Fruit fly (Drosophila melanogaster): ENCODE measurements around the gene CG34376.

CG34376 gene

DNA sequence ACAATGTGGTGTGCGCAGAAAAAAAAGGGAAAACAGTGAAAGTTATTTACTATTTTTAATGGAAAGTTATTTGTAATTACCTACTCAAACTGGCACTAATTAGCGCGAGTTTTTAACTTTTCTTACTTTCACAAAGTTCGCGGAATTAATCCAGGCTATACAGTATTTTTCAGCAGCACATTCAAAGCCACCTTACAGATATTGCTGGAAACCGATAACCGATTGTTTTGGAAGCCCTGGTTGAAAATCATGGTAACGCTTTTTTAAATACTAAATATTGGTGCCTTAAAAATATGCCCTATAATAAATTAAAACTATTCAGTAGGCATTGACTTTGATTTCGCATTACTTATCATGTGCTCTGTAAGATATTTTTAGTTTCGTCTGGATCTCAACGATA, 44.9 kb downstream of the CG34376 start, which contains the start of gene tHMG2:
Gene tHMG2, plus strand, starts transcription at position 187 of the 400 bp plus-strand sequence.
- no peak for TF ChIP-seq CG10543 (GFP tag; optimal IDR thresholded peaks at IDR 0.05)
- no peak for TF ChIP-seq bcd (GFP tag; optimal IDR thresholded peaks at IDR 0.05)
- TF ChIP-seq CG1603 (tag; optimal IDR thresholded peaks at IDR 0.05): peak; percentile 15
- 0 out of 3 replicates have a peak, but pooled peaks have one; percentile 47 for TF ChIP-seq CG16813 (GFP tag; IDR thresholded peaks at IDR 0.05; ENCODE audit: partially characterized antibody)
- TF ChIP-seq hb (GFP tag; IDR thresholded peaks at IDR 0.05; ENCODE audit: partially characterized antibody): no peak
- TF ChIP-seq croc (GFP tag; conservative IDR thresholded peaks at IDR 0.05): no peak
- peak; percentile 40; the same call in 1 of the 2 replicates for TF ChIP-seq CG13287 (GFP tag; IDR thresholded peaks at IDR 0.05; ENCODE audit: partially characterized antibody)
- no peak for TF ChIP-seq toy (GFP tag; IDR thresholded peaks at IDR 0.05)
- no peak for TF ChIP-seq CG8478 (optimal IDR thresholded peaks at IDR 0.05)
- no peak for TF ChIP-seq abd-A (tag; optimal IDR thresholded peaks at IDR 0.05)
- no peak for TF ChIP-seq fu2 (GFP tag; optimal IDR thresholded peaks at IDR 0.05)
- no peak for TF ChIP-seq Dip3 (GFP tag; optimal IDR thresholded peaks at IDR 0.05)
- peak; percentile 41 for TF ChIP-seq sens (GFP tag)
- TF ChIP-seq pzg (GFP tag; optimal IDR thresholded peaks at IDR 0.05): peak; percentile 40
- 0 out of 2 replicates have a peak, but pooled peaks have one; percentile 26 for TF ChIP-seq hbn (GFP tag; IDR thresholded peaks at IDR 0.05; ENCODE audit: partially characterized antibody)
- no peak for TF ChIP-seq Mes4 (GFP tag; optimal IDR thresholded peaks at IDR 0.05)
- TF ChIP-seq CG2116 (GFP tag; optimal IDR thresholded peaks at IDR 0.05): peak; percentile 6
- no peak for TF ChIP-seq Deaf1 (tag; optimal IDR thresholded peaks at IDR 0.05)
- no peak for TF ChIP-seq CG16779 (GFP tag; IDR thresholded peaks at IDR 0.05)
- TF ChIP-seq mld (GFP tag; IDR thresholded peaks at IDR 0.05; ENCODE audit: partially characterized antibody): no peak
- peak; percentile 36 for TF ChIP-seq BEAF-32 (GFP tag; optimal IDR thresholded peaks at IDR 0.05)
- peak; percentile 14 for TF ChIP-seq Ets65A (GFP tag)
- no peak for TF ChIP-seq eyg (GFP tag; optimal IDR thresholded peaks at IDR 0.05)
- no peak for TF ChIP-seq grn (GFP tag; optimal IDR thresholded peaks at IDR 0.05)
- TF ChIP-seq so (GFP tag; IDR thresholded peaks at IDR 0.05): no peak
- TF ChIP-seq CG17385 (GFP tag; optimal IDR thresholded peaks at IDR 0.05): no peak
- peak; percentile 19; the same call in 1 of the 3 replicates for TF ChIP-seq row (GFP tag; IDR thresholded peaks at IDR 0.05)
- TF ChIP-seq dan (GFP tag; IDR thresholded peaks at IDR 0.05): no peak
- TF ChIP-seq Hey (tag; optimal IDR thresholded peaks at IDR 0.05): no peak
- peak; percentile 92 for TF ChIP-seq Myb (GFP tag; optimal IDR thresholded peaks at IDR 0.05)
- TF ChIP-seq E2f2 (GFP tag; IDR thresholded peaks at IDR 0.05): peak; percentile 56
- TF ChIP-seq Dref (GFP tag; IDR thresholded peaks at IDR 0.05): peak; percentile 66
- TF ChIP-seq MESR4 (GFP tag; optimal IDR thresholded peaks at IDR 0.05): no peak
- TF ChIP-seq CG15696 (tag; optimal IDR thresholded peaks at IDR 0.05): no peak
- TF ChIP-seq Dll (GFP tag; IDR thresholded peaks at IDR 0.05; ENCODE audit: partially characterized antibody): peak; percentile 18; the same call in 1 of the 4 replicates
- no peak for TF ChIP-seq CG2875 (GFP tag; optimal IDR thresholded peaks at IDR 0.05)
- 0 out of 3 replicates have a peak, but pooled peaks have one; percentile 22 for TF ChIP-seq CG34224 (GFP tag; IDR thresholded peaks at IDR 0.05; ENCODE audit: partially characterized antibody)
- no peak for TF ChIP-seq vfl (GFP tag; optimal IDR thresholded peaks at IDR 0.05)
- no peak for TF ChIP-seq CG7745 (tag; optimal IDR thresholded peaks at IDR 0.05)
- peak; percentile 83 for TF ChIP-seq CG7928 (GFP tag; optimal IDR thresholded peaks at IDR 0.05)
- peak; percentile 27; the same call in 1 of the 2 replicates for TF ChIP-seq amos (GFP tag; IDR thresholded peaks at IDR 0.05; ENCODE audit: partially characterized antibody)
- TF ChIP-seq Dp (GFP tag; optimal IDR thresholded peaks at IDR 0.05): peak; percentile 53
- peak; percentile 55 for TF ChIP-seq gfzf (GFP tag; optimal IDR thresholded peaks at IDR 0.05)
- no peak for TF ChIP-seq CG10209 (GFP tag; optimal IDR thresholded peaks at IDR 0.05)
- no peak for TF ChIP-seq Hand (GFP tag; optimal IDR thresholded peaks at IDR 0.05)
- no peak for TF ChIP-seq gcm (GFP tag; optimal IDR thresholded peaks at IDR 0.05)
- TF ChIP-seq phol (tag; optimal IDR thresholded peaks at IDR 0.05): no peak
- peak; percentile 44 for TF ChIP-seq Med (GFP tag)
- no peak for TF ChIP-seq Dad (GFP tag; optimal IDR thresholded peaks at IDR 0.05)
- TF ChIP-seq CG6689 (GFP tag; IDR thresholded peaks at IDR 0.05): peak; percentile 76
